Worm (Caenorhabditis elegans): Measurements from ENCODE around the gene F22E5.11.
"Not testable (repeated sequence)": the region's sequence is repeated elsewhere in the genome, so short reads cannot be mapped to it uniquely, and the experiment has no call there.

DNA sequence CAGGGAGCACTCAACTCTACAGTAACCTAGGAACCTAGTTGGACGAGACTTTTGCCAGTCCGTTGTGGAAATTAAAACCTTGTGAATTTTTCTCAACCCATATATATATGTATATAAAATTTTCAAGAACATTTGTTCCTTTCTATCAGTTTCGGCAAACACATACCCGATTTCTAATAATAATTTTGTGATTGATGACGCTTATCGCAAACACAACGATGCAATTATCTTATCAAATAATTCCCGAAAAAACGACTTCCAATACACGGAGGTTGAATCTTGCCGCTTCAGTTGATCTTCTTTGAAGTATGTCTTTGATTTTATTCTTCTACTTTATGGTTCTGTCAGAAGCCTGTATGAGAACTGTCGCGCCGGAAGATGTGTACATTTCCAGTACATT, 20.7 kb upstream of the F22E5.11 start, which contains the start of gene F22E5.2:
- not testable (repeated sequence) for TF ChIP-seq hlh-6 (tag; optimal IDR thresholded peaks at IDR 0.05); ceh-14 (tag; optimal IDR thresholded peaks at IDR 0.05); che-1 (tag; optimal IDR thresholded peaks at IDR 0.05); pqm-1 (tag; optimal IDR thresholded peaks at IDR 0.05); nhr-11 (tag; optimal IDR thresholded peaks at IDR 0.05); tbx-2 (tag; optimal IDR thresholded peaks at IDR 0.05); hlh-13 (GFP tag; optimal IDR thresholded peaks at IDR 0.05); Y22D7AL.16 (tag; optimal IDR thresholded peaks at IDR 0.05); eyg-1 (tag; optimal IDR thresholded peaks at IDR 0.05); lin-11 (tag; optimal IDR thresholded peaks at IDR 0.05); hlh-30 (tag; optimal IDR thresholded peaks at IDR 0.05; ENCODE audit: insufficient read depth); ceh-48 (tag; optimal IDR thresholded peaks at IDR 0.05); unc-86 (tag; optimal IDR thresholded peaks at IDR 0.05)
